Fruit fly (Drosophila melanogaster): Measurements from ENCODE around the gene cv-c.

cv-c gene

dm6 chr3R:14391281-14391680 is 90.2 kb downstream of the cv-c start (continued):
- TF ChIP-seq fkh (GFP tag; optimal IDR thresholded peaks at IDR 0.05), result no peak

- TF ChIP-seq Hr4 (GFP tag; optimal IDR thresholded peaks at IDR 0.05) (peak; percentile 80), CG31627 (GFP tag; optimal IDR thresholded peaks at IDR 0.05) (peak; percentile 21), CG34406 (GFP tag; optimal IDR thresholded peaks at IDR 0.05) (peak; percentile 20), dsx (GFP tag; optimal IDR thresholded peaks at IDR 0.05; ENCODE audit: poor library complexity, severe bottlenecking) (peak; percentile 66), Eip93F (GFP tag; optimal IDR thresholded peaks at IDR 0.05) (no peak), dac (GFP tag; optimal IDR thresholded peaks at IDR 0.05) (no peak), Sox14 (GFP tag; optimal IDR thresholded peaks at IDR 0.05) (peak; percentile 67), CG6276 (GFP tag; optimal IDR thresholded peaks at IDR 0.05) (peak; percentile 65), Gug (GFP tag; IDR thresholded peaks at IDR 0.05) (peak; percentile 41; the same call in 1 of the 2 replicates), CG8119 (GFP tag; IDR thresholded peaks at IDR 0.05) (peak; percentile 78), CG6163 (GFP tag; IDR thresholded peaks at IDR 0.05) (peak; percentile 78), spab (GFP tag; optimal IDR thresholded peaks at IDR 0.05) (peak; percentile 31), Lpt (GFP tag; optimal IDR thresholded peaks at IDR 0.05) (peak; percentile 54), cyc (GFP tag; optimal IDR thresholded peaks at IDR 0.05) (peak; percentile 26), CG4318 (GFP tag; optimal IDR thresholded peaks at IDR 0.05) (peak; percentile 43), pdm3 (GFP tag; optimal IDR thresholded peaks at IDR 0.05) (peak; percentile 75), CG10669 (GFP tag; optimal IDR thresholded peaks at IDR 0.05) (peak; percentile 62), lz (GFP tag; optimal IDR thresholded peaks at IDR 0.05) (peak; percentile 35), Smox (GFP tag; optimal IDR thresholded peaks at IDR 0.05) (no peak), CG3919 (GFP tag; optimal IDR thresholded peaks at IDR 0.05) (peak; percentile 66), Sox15 (GFP tag; optimal IDR thresholded peaks at IDR 0.05) (peak; percentile 20), OdsH (GFP tag; optimal IDR thresholded peaks at IDR 0.05) (peak; percentile 73), salr (GFP tag; optimal IDR thresholded peaks at IDR 0.05) (peak; percentile 45 to 68), net (GFP tag; optimal IDR thresholded peaks at IDR 0.05) (peak; percentile 64), CG8319 (GFP tag; optimal IDR thresholded peaks at IDR 0.05) (peak; percentile 24), CG6808 (GFP tag; optimal IDR thresholded peaks at IDR 0.05) (peak; percentile 46), Ets96B (tag; optimal IDR thresholded peaks at IDR 0.05) (peak; percentile 54), CG7368 (GFP tag; optimal IDR thresholded peaks at IDR 0.05) (peak; percentile 52), CG16779 (tag; optimal IDR thresholded peaks at IDR 0.05) (peak; percentile 34), CG6792 (GFP tag; optimal IDR thresholded peaks at IDR 0.05) (peak; percentile 42), Eip78C (GFP tag) (peak; percentile 88), ss (GFP tag; optimal IDR thresholded peaks at IDR 0.05) (peak in 1 of 2 experiments; percentile 10), vri (GFP tag; optimal IDR thresholded peaks at IDR 0.05) (no peak), Met (GFP tag; optimal IDR thresholded peaks at IDR 0.05) (peak; percentile 15), CG32006 (GFP tag; optimal IDR thresholded peaks at IDR 0.05) (peak; percentile 74), CG11294 (GFP tag; IDR thresholded peaks at IDR 0.05) (peak; percentile 64; the same call in 1 of the 2 replicates), CG11762 (GFP tag; optimal IDR thresholded peaks at IDR 0.05; ENCODE audit: insufficient read depth) (no peak), CG6854 (GFP tag; optimal IDR thresholded peaks at IDR 0.05) (no peak), Ets21C (GFP tag; optimal IDR thresholded peaks at IDR 0.05) (no peak), eg (GFP tag; IDR thresholded peaks at IDR 0.05) (peak; percentile 85), achi (GFP tag; optimal IDR thresholded peaks at IDR 0.05) (peak; percentile 63), Hr39 (GFP tag; optimal IDR thresholded peaks at IDR 0.05) (peak; percentile 26), CG3032 (tag; optimal IDR thresholded peaks at IDR 0.05) (peak; percentile 57), fd85E (GFP tag; optimal IDR thresholded peaks at IDR 0.05) (no peak), Sox102F (GFP tag; optimal IDR thresholded peaks at IDR 0.05) (peak; percentile 1), esn (GFP tag; optimal IDR thresholded peaks at IDR 0.05) (peak; percentile 37), CG8632 (GFP tag; optimal IDR thresholded peaks at IDR 0.05) (no peak), Blimp-1 (GFP tag; optimal IDR thresholded peaks at IDR 0.05) (no peak), CG9139 (GFP tag; optimal IDR thresholded peaks at IDR 0.05) (no peak)
Observed at dm6 chr3R:14390465-14390864, 91.0 kb downstream of the cv-c start.

All from whole organism, prepupa.